Worm (Caenorhabditis elegans) whole organism, early embryonic: ENCODE results near the gene stdh-3.

Source experiments
- B0310.2 ChIP-seq: sonication (generic microtip); optimal IDR thresholded peaks from 2 replicates; lab custom pipeline; 2016; ENCODE audit warnings: mild to moderate bottlenecking, missing genetic modification characterization, missing compliant biosample characterization
- F13C5.2 ChIP-seq: sonication (generic microtip); optimal IDR thresholded peaks from 2 replicates; lab custom pipeline; 2017; ENCODE audit warnings: mild to moderate bottlenecking, missing genetic modification characterization, inconsistent platforms, missing compliant biosample characterization
- aly-1 ChIP-seq: sonication (generic microtip); optimal IDR thresholded peaks from 2 replicates; lab custom pipeline; 2016; ENCODE audit warnings: missing genetic modification characterization, missing compliant biosample characterization
- ama-1 ChIP-seq: fragments of 150-350 bp; optimal IDR thresholded peaks from 2 replicates; lab custom pipeline; 2014
- ceh-13 ChIP-seq: fragments of 200-800 bp; sonication (Bioruptor generic); optimal IDR thresholded peaks from 2 replicates; lab custom pipeline; 2018; ENCODE audit warnings: mild to moderate bottlenecking, missing genetic modification characterization, missing compliant biosample characterization
- ceh-36 ChIP-seq: sonication (generic microtip); optimal IDR thresholded peaks from 2 replicates; lab custom pipeline; 2016; ENCODE audit warnings: missing genetic modification characterization, inconsistent platforms, missing compliant biosample characterization
- ets-7 ChIP-seq: sonication (generic microtip); optimal IDR thresholded peaks from 2 replicates; lab custom pipeline; 2016; ENCODE audit warnings: missing genotype, missing genetic modification characterization, missing compliant biosample characterization
- flt-1 ChIP-seq: fragments of 200-800 bp; sonication (Bioruptor generic); IDR thresholded peaks from 2 replicates; pipeline ENCODE4 v1.3.6; 2022; ENCODE audit warnings: missing genetic modification characterization, missing compliant biosample characterization
- hmbx-1 ChIP-seq: sonication (generic microtip); optimal IDR thresholded peaks from 2 replicates; lab custom pipeline; 2016; ENCODE audit warnings: mild to moderate bottlenecking, missing genetic modification characterization, missing compliant biosample characterization
- hmg-4 ChIP-seq: fragments of 200-800 bp; sonication (Bioruptor generic); optimal IDR thresholded peaks from 2 replicates; lab custom pipeline; 2018; ENCODE audit warnings: mild to moderate bottlenecking, missing genetic modification characterization, missing compliant biosample characterization
- hnd-1 ChIP-seq: sonication (generic microtip); optimal IDR thresholded peaks from 2 replicates; lab custom pipeline; 2016; ENCODE audit warnings: missing genetic modification characterization, missing compliant biosample characterization
- pes-1 ChIP-seq: fragments of 200-800 bp; sonication (Bioruptor generic); IDR thresholded peaks from 2 replicates; pipeline ENCODE4 v1.3.6; 2022; ENCODE audit warnings: missing genetic modification reagents, missing genetic modification characterization, missing compliant biosample characterization
- scrt-1 ChIP-seq: fragments of 200-800 bp; sonication (Bioruptor generic); IDR thresholded peaks from 2 replicates; pipeline ENCODE4 v1.3.6; 2022; ENCODE audit warnings: missing genetic modification characterization, missing compliant biosample characterization
- sea-1 ChIP-seq: fragments of 200-800 bp; sonication (Bioruptor generic); conservative IDR thresholded peaks from 2 replicates; pipeline ENCODE4 v1.3.6; 2022; ENCODE audit warnings: missing genetic modification characterization, missing compliant biosample characterization
- tbx-11 ChIP-seq: fragments of 200-800 bp; sonication (Bioruptor generic); IDR thresholded peaks from 2 replicates; pipeline ENCODE4 v1.3.6; 2022; ENCODE audit warnings: missing genetic modification characterization, missing compliant biosample characterization
- tbx-37 ChIP-seq: fragments of 200-800 bp; sonication (Bioruptor generic); conservative IDR thresholded peaks from 2 replicates; pipeline ENCODE4 v1.3.6; 2022; ENCODE audit warnings: missing genetic modification reagents, missing genetic modification characterization, missing compliant biosample characterization
- tra-4 ChIP-seq: sonication (generic microtip); optimal IDR thresholded peaks from 2 replicates; lab custom pipeline; 2017; ENCODE audit warnings: missing genetic modification characterization, missing compliant biosample characterization

The stdh-3 gene

DNA sequence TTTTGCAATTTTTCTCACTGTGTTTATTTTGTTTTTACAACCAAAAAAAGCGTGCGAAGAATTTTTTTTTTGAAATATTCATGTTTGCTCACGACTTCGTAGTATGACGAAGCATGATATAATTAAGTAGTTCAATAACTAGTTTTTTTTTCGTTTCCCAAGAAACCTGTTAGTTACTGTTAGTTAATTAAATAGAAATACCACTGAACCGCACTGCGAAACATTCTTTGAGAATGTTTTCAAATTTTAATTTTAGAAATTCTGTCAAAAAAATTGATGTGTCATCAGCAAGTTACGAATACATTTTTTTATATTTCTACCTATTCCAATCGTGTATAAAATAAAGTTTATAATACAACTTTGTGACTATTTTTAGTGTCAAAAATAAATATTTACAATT, 22.0 kb downstream of the stdh-3 start, which contains the start of gene srxa-12:
Gene srxa-12, plus strand, starts transcription at position 301 of the 400 bp plus-strand sequence.
- no peak for TF ChIP-seq hmbx-1 (tag; lab: Kevin White, UChicago)
- no peak for TF ChIP-seq scrt-1 (GFP tag; lab: Robert Waterston, UW)
- TF ChIP-seq ama-1 (lab: Kevin White, UChicago), result no peak
- TF ChIP-seq sea-1 (GFP tag; lab: Robert Waterston, UW), result no peak
- no peak for TF ChIP-seq ceh-13 (GFP tag; lab: Kevin White, UChicago)
- TF ChIP-seq hnd-1, result no peak
- TF ChIP-seq ceh-36 (tag; lab: Kevin White, UChicago), result no peak
- TF ChIP-seq tbx-11 (GFP tag; lab: Robert Waterston, UW), result no peak
- TF ChIP-seq tra-4 (tag; lab: Kevin White, UChicago), result no peak
- TF ChIP-seq F13C5.2, result no peak
- no peak for TF ChIP-seq ets-7 (tag; lab: Kevin White, UChicago)
- TF ChIP-seq flt-1 (GFP tag; lab: Robert Waterston, UW), result no peak
- TF ChIP-seq tbx-37, result no peak
- no peak for TF ChIP-seq pes-1 (GFP tag; lab: Robert Waterston, UW)
- no peak for TF ChIP-seq B0310.2 (tag; lab: Kevin White, UChicago)
- TF ChIP-seq aly-1 (tag; lab: Kevin White, UChicago), result no peak
- no peak for TF ChIP-seq hmg-4 (GFP tag; lab: Kevin White, UChicago)

ce11 chrV:13929503-13929902, 25.1 kb downstream of the stdh-3 start, which contains the start of gene srxa-13:
srxa-13 (plus strand) TSS chrV:13929803.
- TF ChIP-seq tbx-11 (GFP tag; lab: Robert Waterston, UW) (no peak), B0310.2 (tag; lab: Kevin White, UChicago) (no peak), F13C5.2 (no peak), ceh-36 (tag; lab: Kevin White, UChicago) (no peak), aly-1 (tag; lab: Kevin White, UChicago) (no peak), ceh-13 (GFP tag; lab: Kevin White, UChicago) (no peak), sea-1 (GFP tag; lab: Robert Waterston, UW) (no peak), pes-1 (GFP tag; lab: Robert Waterston, UW) (no peak), tra-4 (tag; lab: Kevin White, UChicago) (no peak)

- TF ChIP-seq B0310.2 (tag; lab: Kevin White, UChicago) (no peak), ceh-13 (GFP tag; lab: Kevin White, UChicago) (no peak), hnd-1 (no peak), F13C5.2 (no peak), flt-1 (GFP tag; lab: Robert Waterston, UW) (no peak), ama-1 (lab: Kevin White, UChicago) (no peak), tbx-11 (GFP tag; lab: Robert Waterston, UW) (no peak), ceh-36 (tag; lab: Kevin White, UChicago) (no peak), scrt-1 (GFP tag; lab: Robert Waterston, UW) (no peak), aly-1 (tag; lab: Kevin White, UChicago) (no peak), ets-7 (tag; lab: Kevin White, UChicago) (no peak), tbx-37 (no peak), pes-1 (GFP tag; lab: Robert Waterston, UW) (no peak), tra-4 (tag; lab: Kevin White, UChicago) (no peak), hmbx-1 (tag; lab: Kevin White, UChicago) (no peak), hmg-4 (GFP tag; lab: Kevin White, UChicago) (no peak)
Measured at ce11 chrV:13931225-13931624, 26.8 kb downstream of the stdh-3 start, which contains the start of gene C06B3.16. C06B3.16 (plus strand) TSS chrV:13931525.

ce11 chrV:13931952-13932351, 27.5 kb downstream of the stdh-3 start:
- TF ChIP-seq ceh-36 (tag; lab: Kevin White, UChicago), result no peak
- TF ChIP-seq hmbx-1 (tag; lab: Kevin White, UChicago), result no peak
- no peak for TF ChIP-seq sea-1 (GFP tag; lab: Robert Waterston, UW)

ce11 chrV:13934545-13934944, 30.1 kb downstream of the stdh-3 start, which contains the start of gene R10D12.1:
R10D12.1 (minus strand) TSS chrV:13934645.
- TF ChIP-seq tbx-11 (GFP tag; lab: Robert Waterston, UW), result no peak
- no peak for TF ChIP-seq ama-1 (lab: Kevin White, UChicago)
- no peak for TF ChIP-seq hmbx-1 (tag; lab: Kevin White, UChicago)
- no peak for TF ChIP-seq B0310.2 (tag; lab: Kevin White, UChicago)
- no peak for TF ChIP-seq hnd-1
- TF ChIP-seq ceh-13 (GFP tag; lab: Kevin White, UChicago), result no peak
- no peak for TF ChIP-seq sea-1 (GFP tag; lab: Robert Waterston, UW)
- TF ChIP-seq aly-1 (tag; lab: Kevin White, UChicago), result no peak
- TF ChIP-seq tbx-37, result no peak
- TF ChIP-seq ets-7 (tag; lab: Kevin White, UChicago), result no peak
- no peak for TF ChIP-seq hmg-4 (GFP tag; lab: Kevin White, UChicago)
- no peak for TF ChIP-seq scrt-1 (GFP tag; lab: Robert Waterston, UW)
- TF ChIP-seq pes-1 (GFP tag; lab: Robert Waterston, UW), result no peak
- TF ChIP-seq tra-4 (tag; lab: Kevin White, UChicago), result no peak
- no peak for TF ChIP-seq F13C5.2
- no peak for TF ChIP-seq ceh-36 (tag; lab: Kevin White, UChicago)

DNA sequence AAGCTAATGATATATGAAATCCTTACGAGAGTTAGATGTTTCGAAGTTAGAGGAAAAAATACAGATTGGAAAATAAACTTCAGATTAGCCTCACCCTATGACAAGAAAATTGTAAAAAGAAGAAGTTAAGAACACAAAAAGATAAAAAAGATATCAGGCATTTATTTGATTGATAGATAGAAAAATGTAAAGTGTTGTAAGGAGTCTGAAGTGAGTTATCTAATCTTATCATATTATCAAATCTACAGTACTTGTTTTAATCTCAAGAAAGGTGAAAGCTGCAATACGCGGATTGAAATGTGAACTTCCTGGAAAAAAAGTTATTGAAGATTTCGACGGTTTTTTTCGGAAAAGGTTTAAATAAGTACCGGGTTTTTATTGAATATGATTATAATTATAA, 31.0 kb downstream of the stdh-3 start:
- TF ChIP-seq tra-4 (tag; lab: Kevin White, UChicago) (no peak), F13C5.2 (no peak), hmg-4 (GFP tag; lab: Kevin White, UChicago) (no peak), hmbx-1 (tag; lab: Kevin White, UChicago) (no peak), aly-1 (tag; lab: Kevin White, UChicago) (no peak), pes-1 (GFP tag; lab: Robert Waterston, UW) (no peak), ets-7 (tag; lab: Kevin White, UChicago) (no peak)

ce11 chrV:13936052-13936451, 31.6 kb downstream of the stdh-3 start:
- TF ChIP-seq hmg-4 (GFP tag; lab: Kevin White, UChicago), result no peak
